Worm (Caenorhabditis elegans) whole organism, young adult: ENCODE data around the gene cyp-13A11.

Experiments
- B0019.2 ChIP-seq: fragments of 200-800 bp; sonication (Bioruptor generic); conservative IDR thresholded peaks from 2 replicates; pipeline ENCODE4 v1.3.6; 2022; ENCODE audit warnings: missing genetic modification reagents, missing genetic modification characterization, missing compliant biosample characterization
- B0035.1 ChIP-seq: sonication (generic microtip); optimal IDR thresholded peaks from 2 replicates; lab custom pipeline; 2016; ENCODE audit warnings: missing genetic modification characterization, mild to moderate bottlenecking, missing compliant biosample characterization, missing genotype, missing genetic modification reagents
- B0336.3 ChIP-seq: fragments of 200-800 bp; sonication (Bioruptor generic); IDR thresholded peaks from 2 replicates; pipeline ENCODE4 v1.3.6; 2022; ENCODE audit warnings: missing genetic modification characterization, missing compliant biosample characterization
- C06A6.2 ChIP-seq: fragments of 200-800 bp; sonication (Bioruptor generic); conservative IDR thresholded peaks from 2 replicates; pipeline ENCODE4 v1.3.6; 2022; ENCODE audit warnings: missing genetic modification characterization, missing compliant biosample characterization
- F10E7.11 ChIP-seq: sonication (generic microtip); optimal IDR thresholded peaks from 2 replicates; lab custom pipeline; 2017; ENCODE audit warnings: mild to moderate bottlenecking, missing genetic modification characterization, moderate library complexity, missing compliant biosample characterization
- F37B4.10 ChIP-seq: fragments of 200-800 bp; sonication (Bioruptor generic); IDR thresholded peaks from 2 replicates; pipeline ENCODE4 v1.3.6; 2022; ENCODE audit warnings: missing genetic modification characterization, missing compliant biosample characterization
- K12H6.12 ChIP-seq: fragments of 200-800 bp; sonication (Bioruptor generic); optimal IDR thresholded peaks from 2 replicates; lab custom pipeline; 2018; ENCODE audit warnings: mild to moderate bottlenecking, missing genetic modification characterization, missing compliant biosample characterization
- T07F8.4 ChIP-seq: sonication (generic microtip); optimal IDR thresholded peaks from 2 replicates; lab custom pipeline; 2016; ENCODE audit warnings: mild to moderate bottlenecking, missing genetic modification characterization, moderate library complexity, missing compliant biosample characterization
- Y53F4B.3 ChIP-seq: fragments of 200-800 bp; sonication (Bioruptor generic); IDR thresholded peaks from 2 replicates; pipeline ENCODE4 v1.3.6; 2022; ENCODE audit warnings: missing genetic modification reagents, missing genetic modification characterization, missing compliant biosample characterization
- Y67H2A.10 ChIP-seq: fragments of 200-800 bp; sonication (Bioruptor generic); conservative IDR thresholded peaks from 2 replicates; pipeline ENCODE4 v1.3.6; 2022; ENCODE audit warnings: missing genetic modification reagents, missing genetic modification characterization, missing compliant biosample characterization
- akir-1 ChIP-seq: fragments of 200-800 bp; sonication (Bioruptor generic); optimal IDR thresholded peaks from 2 replicates; lab custom pipeline; 2018; ENCODE audit warnings: mild to moderate bottlenecking, missing genetic modification characterization, moderate library complexity, missing compliant biosample characterization
- ama-1 ChIP-seq, 3 experiments: fragments of 150-350 bp in 1 of 3; sonication (generic microtip) in 2 of 3; optimal IDR thresholded peaks; 2 replicates each; lab custom pipeline; 2014 to 2018; ENCODE audit warnings: missing biosample characterization in 2 of 3, missing genetic modification characterization in 2 of 3, missing genetic modification reagents in 2 of 3
- atf-7 ChIP-seq: sonication (generic microtip); optimal IDR thresholded peaks from 2 replicates; lab custom pipeline; 2017; ENCODE audit warnings: mild to moderate bottlenecking, missing genetic modification characterization, missing compliant biosample characterization
- athp-1 ChIP-seq: sonication (generic microtip); optimal IDR thresholded peaks from 2 replicates; lab custom pipeline; 2017; ENCODE audit warnings: mild to moderate bottlenecking, missing genetic modification characterization, missing compliant biosample characterization
- attf-5 ChIP-seq: fragments of 200-800 bp; sonication (Bioruptor generic); optimal IDR thresholded peaks from 2 replicates; lab custom pipeline; 2018; ENCODE audit warnings: mild to moderate bottlenecking, missing genetic modification characterization, missing compliant biosample characterization
- attf-6 ChIP-seq: fragments of 200-800 bp; sonication (Bioruptor generic); IDR thresholded peaks from 2 replicates; pipeline ENCODE4 v1.3.6; 2022; ENCODE audit warnings: missing genetic modification reagents, missing genetic modification characterization, missing compliant biosample characterization
- ceh-27 ChIP-seq: fragments of 200-800 bp; sonication (Bioruptor generic); optimal IDR thresholded peaks from 2 replicates; lab custom pipeline; 2018; ENCODE audit warnings: mild to moderate bottlenecking, missing genetic modification characterization, moderate library complexity, missing compliant biosample characterization
- ceh-40 ChIP-seq: fragments of 200-800 bp; sonication (Bioruptor generic); IDR thresholded peaks from 2 replicates; pipeline ENCODE4 v1.3.6; 2022; ENCODE audit warnings: missing genetic modification characterization, missing compliant biosample characterization
- ceh-79 ChIP-seq: sonication (generic microtip); optimal IDR thresholded peaks from 2 replicates; lab custom pipeline; 2017; ENCODE audit warnings: mild to moderate bottlenecking, missing genetic modification characterization, missing compliant biosample characterization
- chd-7 ChIP-seq: sonication (generic microtip); optimal IDR thresholded peaks from 2 replicates; lab custom pipeline; 2016; ENCODE audit warnings: mild to moderate bottlenecking, missing genetic modification characterization, moderate library complexity, missing compliant biosample characterization
- die-1 ChIP-seq: sonication (generic microtip); optimal IDR thresholded peaks from 2 replicates; lab custom pipeline; 2016; ENCODE audit warnings: missing genotype, mild to moderate bottlenecking, missing genetic modification characterization, missing compliant biosample characterization
- dox-1 ChIP-seq: fragments of 200-800 bp; sonication (Bioruptor generic); IDR thresholded peaks from 2 replicates; pipeline ENCODE4 v1.3.6; 2022; ENCODE audit warnings: missing genetic modification reagents, missing genetic modification characterization, missing compliant biosample characterization
- egrh-3 ChIP-seq: fragments of 200-800 bp; sonication (Bioruptor generic); IDR thresholded peaks from 2 replicates; pipeline ENCODE4 v1.3.6; 2022; ENCODE audit warnings: missing genetic modification reagents, missing genetic modification characterization, missing compliant biosample characterization
- ets-4 ChIP-seq: fragments of 200-800 bp; sonication (Bioruptor generic); optimal IDR thresholded peaks from 2 replicates; lab custom pipeline; 2018; ENCODE audit warnings: mild to moderate bottlenecking, missing genetic modification characterization, missing compliant biosample characterization
- gei-17 ChIP-seq: fragments of 200-800 bp; sonication (Bioruptor generic); optimal IDR thresholded peaks from 2 replicates; lab custom pipeline; 2018; ENCODE audit warnings: mild to moderate bottlenecking, missing genetic modification characterization, missing compliant biosample characterization
- hlh-12 ChIP-seq: sonication (generic microtip); optimal IDR thresholded peaks from 2 replicates; lab custom pipeline; 2016; ENCODE audit warnings: missing genetic modification characterization, missing compliant biosample characterization
- hmg-1.2 ChIP-seq: fragments of 200-800 bp; sonication (Bioruptor generic); IDR thresholded peaks from 2 replicates; pipeline ENCODE4 v1.3.6; 2022; ENCODE audit warnings: missing genetic modification reagents, missing genetic modification characterization, missing compliant biosample characterization
- hsf-1 ChIP-seq: fragments of 200-800 bp; sonication (Bioruptor generic); IDR thresholded peaks from 2 replicates; pipeline ENCODE4 v1.3.6; 2022; ENCODE audit warnings: missing genetic modification reagents, missing genetic modification characterization, missing compliant biosample characterization
- lag-1 ChIP-seq: fragments of 200-800 bp; sonication (Bioruptor generic); IDR thresholded peaks from 2 replicates; pipeline ENCODE4 v1.3.6; 2022; ENCODE audit warnings: missing genetic modification reagents, missing genetic modification characterization, missing compliant biosample characterization
- let-607 ChIP-seq, 2 experiments: fragments of 200-800 bp in 1 of 2; sonication (Bioruptor generic) in 1 of 2; sonication (generic microtip) in 1 of 2; optimal IDR thresholded peaks; 2 replicates each; lab custom pipeline; 2016 to 2018; ENCODE audit warnings: mild to moderate bottlenecking in 2 of 2, missing compliant biosample characterization in 2 of 2, missing genetic modification characterization in 2 of 2, moderate library complexity in 2 of 2, missing genotype in 1 of 2
- lin-35 ChIP-seq, 3 experiments: fragments of 150-350 bp in 2 of 3; sonication (generic microtip) in 1 of 3; optimal IDR thresholded peaks; 2 replicates each; lab custom pipeline; 2014 to 2018; ENCODE audit warnings: missing biosample characterization in 3 of 3, missing genetic modification characterization in 3 of 3, missing genetic modification reagents in 3 of 3
- lin-40 ChIP-seq: sonication (generic microtip); optimal IDR thresholded peaks from 2 replicates; lab custom pipeline; 2016; ENCODE audit warnings: missing genetic modification characterization, mild to moderate bottlenecking, missing compliant biosample characterization, missing genotype, missing genetic modification reagents
- lin-54 ChIP-seq: fragments of 200-800 bp; sonication (Bioruptor generic); optimal IDR thresholded peaks from 2 replicates; lab custom pipeline; 2018; ENCODE audit warnings: mild to moderate bottlenecking, missing genetic modification characterization, missing compliant biosample characterization
- lir-1 ChIP-seq: fragments of 200-800 bp; sonication (Bioruptor generic); conservative IDR thresholded peaks from 2 replicates; pipeline ENCODE4 v1.3.6; 2022; ENCODE audit warnings: missing genetic modification reagents, missing genetic modification characterization, missing compliant biosample characterization
- lsl-1 ChIP-seq: fragments of 200-800 bp; sonication (Bioruptor generic); optimal IDR thresholded peaks from 2 replicates; lab custom pipeline; 2018; ENCODE audit warnings: mild to moderate bottlenecking, missing genetic modification characterization, moderate library complexity, missing compliant biosample characterization
- mcd-1 ChIP-seq: fragments of 200-800 bp; sonication (Bioruptor generic); IDR thresholded peaks from 2 replicates; pipeline ENCODE4 v1.3.6; 2022; ENCODE audit warnings: missing genetic modification reagents, missing genetic modification characterization, missing compliant biosample characterization
- mes-4 ChIP-seq: sonication (generic microtip); optimal IDR thresholded peaks from 2 replicates; lab custom pipeline; 2016; ENCODE audit warnings: missing genotype, missing genetic modification characterization, missing compliant biosample characterization
- mxl-1 ChIP-seq: sonication (generic microtip); optimal IDR thresholded peaks from 2 replicates; lab custom pipeline; 2016; ENCODE audit warnings: missing genetic modification characterization, missing compliant biosample characterization
- nfya-2 ChIP-seq: fragments of 200-800 bp; sonication (Bioruptor generic); IDR thresholded peaks from 2 replicates; pipeline ENCODE4 v1.3.6; 2022; ENCODE audit warnings: missing genetic modification reagents, missing genetic modification characterization, missing compliant biosample characterization
- pbrm-1 ChIP-seq: fragments of 200-800 bp; sonication (Bioruptor generic); IDR thresholded peaks from 2 replicates; pipeline ENCODE4 v1.3.6; 2022; ENCODE audit warnings: missing genetic modification reagents, missing genetic modification characterization, missing compliant biosample characterization
- snpc-1.1 ChIP-seq: sonication (generic microtip); optimal IDR thresholded peaks from 2 replicates; lab custom pipeline; 2017; ENCODE audit warnings: missing genetic modification characterization, mild to moderate bottlenecking, missing compliant biosample characterization, antibody characterized with exemption, moderate library complexity, missing genotype, missing genetic modification reagents; ENCODE audit not compliant: insufficient read depth
- snpc-1.3 ChIP-seq: sonication (generic microtip); optimal IDR thresholded peaks from 2 replicates; lab custom pipeline; 2017; ENCODE audit warnings: missing genetic modification characterization, mild to moderate bottlenecking, missing compliant biosample characterization, antibody characterized with exemption, moderate library complexity, missing genotype, missing genetic modification reagents; ENCODE audit not compliant: insufficient read depth
- somi-1 ChIP-seq: fragments of 200-800 bp; sonication (Bioruptor generic); optimal IDR thresholded peaks from 2 replicates; lab custom pipeline; 2018; ENCODE audit warnings: mild to moderate bottlenecking, missing genetic modification characterization, missing compliant biosample characterization
- tbp1 ChIP-seq: fragments of 200-800 bp; sonication (Bioruptor generic); optimal IDR thresholded peaks from 2 replicates; lab custom pipeline; 2018; ENCODE audit warnings: mild to moderate bottlenecking, missing genetic modification characterization, missing compliant biosample characterization
- unc-62 ChIP-seq: fragments of 150-350 bp; optimal IDR thresholded peaks from 2 replicates; lab custom pipeline; 2014; ENCODE audit warnings: missing biosample characterization, missing genetic modification reagents, missing genetic modification characterization
- zim-3 ChIP-seq: sonication (generic microtip); optimal IDR thresholded peaks from 2 replicates; lab custom pipeline; 2017; ENCODE audit warnings: mild to moderate bottlenecking, missing genetic modification characterization, moderate library complexity, missing compliant biosample characterization
- ztf-26 ChIP-seq: sonication (generic microtip); optimal IDR thresholded peaks from 2 replicates; lab custom pipeline; 2017; ENCODE audit warnings: missing genetic modification characterization, missing compliant biosample characterization

Gene cyp-13A11

ce11 chrIII:13062414-13062965, 41.7 kb downstream of the cyp-13A11 start:
- TF ChIP-seq nfya-2 (GFP tag; lab: Robert Waterston, UW) (no peak), K12H6.12 (tag; lab: Kevin White, UChicago) (peak; percentile 96), lin-35 (GFP tag; optimal IDR thresholded peaks at IDR 0.05; lab: Kevin White, UChicago) (peak in 1 of 3 experiments; percentile 70), mxl-1 (tag; lab: Kevin White, UChicago) (no peak), die-1 (tag; lab: Kevin White, UChicago) (peak; percentile 56), lin-54 (GFP tag; lab: Kevin White, UChicago) (peak; percentile 19), B0336.3 (peak; percentile 77), lsl-1 (GFP tag; lab: Kevin White, UChicago) (no peak), akir-1 (GFP tag; lab: Kevin White, UChicago) (peak; percentile 62), gei-17 (GFP tag; lab: Kevin White, UChicago) (peak; percentile 8), dox-1 (peak; percentile 56), somi-1 (GFP tag; lab: Kevin White, UChicago) (peak; percentile 82), ama-1 (optimal IDR thresholded peaks at IDR 0.05; lab: Kevin White, UChicago) (no peak), ama-1 (GFP tag; optimal IDR thresholded peaks at IDR 0.05; lab: Kevin White, UChicago) (peak; percentile 1 to 26), ceh-27 (GFP tag; lab: Kevin White, UChicago) (peak; percentile 96), ceh-79 (peak; percentile 14), lag-1 (GFP tag; lab: Robert Waterston, UW) (no peak), mcd-1 (GFP tag; lab: Robert Waterston, UW) (peak; percentile 73), egrh-3 (GFP tag; lab: Robert Waterston, UW) (peak; percentile 74), hsf-1 (GFP tag; lab: Robert Waterston, UW) (peak; percentile 54; the same call in 1 of the 2 replicates), chd-7 (peak; percentile 81), zim-3 (tag; lab: Kevin White, UChicago) (no peak), snpc-1.3 (tag; lab: Kevin White, UChicago) (no peak), Y67H2A.10 (GFP tag; lab: Robert Waterston, UW) (peak; percentile 37; the same call in 1 of the 2 replicates), ceh-40 (no peak), pbrm-1 (GFP tag; lab: Robert Waterston, UW) (peak; percentile 74), attf-5 (GFP tag; lab: Kevin White, UChicago) (peak; percentile 80), Y53F4B.3 (GFP tag; lab: Robert Waterston, UW) (no peak), athp-1 (tag; lab: Kevin White, UChicago) (peak; percentile 9), B0035.1 (peak; percentile 65), attf-6 (GFP tag; lab: Robert Waterston, UW) (no peak), tbp1 (GFP tag; lab: Kevin White, UChicago) (peak; percentile 39), snpc-1.1 (tag; lab: Kevin White, UChicago) (peak; percentile 10), atf-7 (tag; lab: Kevin White, UChicago) (peak; percentile 39), hmg-1.2 (peak; percentile 91), F10E7.11 (tag; lab: Kevin White, UChicago) (no peak), lin-40 (tag; lab: Kevin White, UChicago) (peak; percentile 90), let-607 (tag; optimal IDR thresholded peaks at IDR 0.05; lab: Kevin White, UChicago) (peak in 1 of 2 experiments; percentile 40), lir-1 (GFP tag; lab: Robert Waterston, UW) (peak; percentile 54; the same call in 1 of the 2 replicates), T07F8.4 (tag; lab: Kevin White, UChicago) (peak; percentile 4), unc-62 (GFP tag; lab: Kevin White, UChicago) (no peak), ets-4 (no peak), B0019.2 (GFP tag; lab: Robert Waterston, UW) (no peak), F37B4.10 (GFP tag; lab: Robert Waterston, UW) (no peak), ztf-26 (tag; lab: Kevin White, UChicago) (peak; percentile 31), mes-4 (tag; lab: Kevin White, UChicago) (no peak), C06A6.2 (GFP tag; lab: Robert Waterston, UW) (peak; percentile 76), hlh-12 (tag; lab: Kevin White, UChicago) (no peak)
